Fruit fly (Drosophila melanogaster) whole organism, pupa: ENCODE measurements around the gene RhoGAP18B.
A peak's percentile ranks its signal among the peaks of the same experiment; 100 is the strongest.

Source experiments
- CG10348 ChIP-seq: fragments of 200-800 bp; sonication (Bioruptor generic); IDR thresholded peaks from 2 replicates; pipeline ENCODE4 v1.3.6; 2022; ENCODE audit warnings: missing biosample characterization, missing genetic modification characterization
- CG12605 ChIP-seq: fragments of 200-800 bp; sonication (Bioruptor generic); IDR thresholded peaks from 2 replicates; pipeline ENCODE4 v1.3.6; 2022; ENCODE audit warnings: missing biosample characterization, missing genetic modification characterization
- CG13204 ChIP-seq: fragments of 200-800 bp; sonication (Bioruptor generic); optimal IDR thresholded peaks from 2 replicates; lab custom pipeline; 2018; ENCODE audit warnings: missing biosample characterization, mild to moderate bottlenecking, missing genetic modification characterization, moderate library complexity
- CG14655 ChIP-seq: fragments of 200-800 bp; sonication (Bioruptor generic); optimal IDR thresholded peaks from 3 replicates; lab custom pipeline; 2017; ENCODE audit warnings: mild to moderate bottlenecking, missing biosample characterization, missing genetic modification reagents, missing genetic modification characterization
- CG15710 ChIP-seq: fragments of 200-800 bp; sonication (Bioruptor generic); optimal IDR thresholded peaks from 2 replicates; lab custom pipeline; 2018; ENCODE audit warnings: missing biosample characterization, mild to moderate bottlenecking, missing genetic modification characterization, moderate library complexity
- CG17806 ChIP-seq: fragments of 200-800 bp; sonication (Bioruptor generic); optimal IDR thresholded peaks from 2 replicates; lab custom pipeline; 2018; ENCODE audit warnings: missing biosample characterization, mild to moderate bottlenecking, missing genetic modification characterization, moderate library complexity
- CG32121 ChIP-seq: fragments of 200-800 bp; sonication (Bioruptor generic); IDR thresholded peaks from 2 replicates; pipeline ENCODE4 v1.3.6; 2022; ENCODE audit warnings: missing biosample characterization, missing genetic modification characterization
- CG34367 ChIP-seq: fragments of 200-800 bp; sonication (Bioruptor generic); optimal IDR thresholded peaks from 2 replicates; lab custom pipeline; 2018; ENCODE audit warnings: missing biosample characterization, mild to moderate bottlenecking, missing genetic modification characterization
- CG4496 ChIP-seq: fragments of 200-800 bp; sonication (Bioruptor generic); IDR thresholded peaks from 3 replicates; pipeline ENCODE4 v1.3.6; 2022; ENCODE audit warnings: missing biosample characterization, missing genetic modification characterization
- CG8159 ChIP-seq: fragments of 200-800 bp; sonication (Bioruptor generic); optimal IDR thresholded peaks from 3 replicates; lab custom pipeline; 2018; ENCODE audit warnings: missing biosample characterization, mild to moderate bottlenecking, missing genetic modification characterization, moderate library complexity
- CG8301 ChIP-seq: fragments of 200-800 bp; sonication (Bioruptor generic); optimal IDR thresholded peaks from 2 replicates; lab custom pipeline; 2018; ENCODE audit warnings: missing biosample characterization, mild to moderate bottlenecking, missing genetic modification characterization
- CG9948 ChIP-seq: fragments of 200-800 bp; sonication (Bioruptor generic); optimal IDR thresholded peaks from 2 replicates; lab custom pipeline; 2018; ENCODE audit warnings: missing biosample characterization, mild to moderate bottlenecking, missing genetic modification characterization, moderate library complexity
- D1 ChIP-seq: fragments of 200-800 bp; sonication (Bioruptor generic); optimal IDR thresholded peaks from 2 replicates; lab custom pipeline; 2018; ENCODE audit warnings: missing biosample characterization, mild to moderate bottlenecking, missing genetic modification characterization, moderate library complexity
- EcR ChIP-seq: fragments of 200-800 bp; sonication (Bioruptor generic); optimal IDR thresholded peaks from 3 replicates; lab custom pipeline; 2019; ENCODE audit warnings: missing biosample characterization, missing genetic modification characterization, mild to moderate bottlenecking, moderate library complexity, missing genetic modification reagents
- Ets98B ChIP-seq: fragments of 200-800 bp; sonication (Bioruptor generic); IDR thresholded peaks from 2 replicates; pipeline ENCODE4 v1.3.6; 2022; ENCODE audit warnings: missing biosample characterization, missing genetic modification characterization
- Pif1A ChIP-seq: fragments of 200-800 bp; sonication (Bioruptor generic); optimal IDR thresholded peaks from 3 replicates; lab custom pipeline; 2016; ENCODE audit warnings: missing biosample characterization, missing genetic modification characterization
- Pif1B ChIP-seq: fragments of 200-800 bp; sonication (Bioruptor generic); optimal IDR thresholded peaks from 3 replicates; lab custom pipeline; 2016; ENCODE audit warnings: missing biosample characterization, missing genetic modification characterization
- Snoo ChIP-seq: fragments of 200-800 bp; sonication (Bioruptor generic); optimal IDR thresholded peaks from 3 replicates; lab custom pipeline; 2017; ENCODE audit warnings: missing biosample characterization, mild to moderate bottlenecking, missing genetic modification characterization, inconsistent platforms
- fd96Ca ChIP-seq: fragments of 200-800 bp; sonication (Bioruptor generic); IDR thresholded peaks from 3 replicates; pipeline ENCODE4 v1.3.6; 2022; ENCODE audit warnings: missing biosample characterization, missing genetic modification characterization
- gl ChIP-seq: fragments of 200-800 bp; sonication (Bioruptor generic); optimal IDR thresholded peaks from 2 replicates; lab custom pipeline; 2018; ENCODE audit warnings: missing biosample characterization, mild to moderate bottlenecking, missing genetic modification characterization
- rn ChIP-seq: fragments of 200-800 bp; sonication (Bioruptor generic); IDR thresholded peaks from 2 replicates; pipeline ENCODE4 v1.3.6; 2022; ENCODE audit warnings: missing biosample characterization, missing genetic modification characterization

RhoGAP18B gene

DNA sequence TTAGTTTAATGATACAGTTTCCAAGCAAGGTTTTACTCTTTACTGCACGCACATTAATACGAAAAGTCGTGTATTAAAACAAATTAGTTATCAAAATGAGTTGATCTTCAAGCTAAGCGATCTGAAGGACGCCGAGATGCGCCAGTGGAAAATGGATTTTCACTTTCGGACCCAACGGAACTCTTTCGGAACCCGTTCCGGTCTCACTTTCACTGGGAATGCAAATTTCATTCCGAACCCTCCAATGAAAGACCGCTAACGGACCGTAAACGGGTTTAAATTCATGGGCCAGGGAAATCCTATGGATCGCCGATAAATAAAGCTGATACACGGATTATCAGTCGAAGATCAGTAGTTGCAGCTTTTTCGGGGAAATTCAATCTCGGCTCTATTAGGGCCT, 3.4 kb downstream of the RhoGAP18B start:
- TF ChIP-seq CG15710 (tag; lab: Kevin White, UChicago) = no peak
- no peak for TF ChIP-seq CG10348 (GFP tag; lab: Robert Waterston, UW)
- no peak for TF ChIP-seq CG32121 (GFP tag; lab: Robert Waterston, UW)
- TF ChIP-seq CG8159 (tag; lab: Kevin White, UChicago) = no peak
- TF ChIP-seq CG17806 (tag; lab: Kevin White, UChicago) = no peak
- no peak for TF ChIP-seq Ets98B (GFP tag; lab: Robert Waterston, UW)
- TF ChIP-seq CG9948 (tag; lab: Kevin White, UChicago) = no peak
- no peak for TF ChIP-seq Snoo (tag; lab: Kevin White, UChicago)
- TF ChIP-seq Pif1B (GFP tag; lab: Kevin White, UChicago) = no peak
- no peak for TF ChIP-seq rn (GFP tag; lab: Robert Waterston, UW)
- no peak for TF ChIP-seq Pif1A (GFP tag; lab: Kevin White, UChicago)
- no peak for TF ChIP-seq fd96Ca (GFP tag; lab: Robert Waterston, UW)
- TF ChIP-seq CG14655 (GFP tag; lab: Kevin White, UChicago) = no peak

DNA sequence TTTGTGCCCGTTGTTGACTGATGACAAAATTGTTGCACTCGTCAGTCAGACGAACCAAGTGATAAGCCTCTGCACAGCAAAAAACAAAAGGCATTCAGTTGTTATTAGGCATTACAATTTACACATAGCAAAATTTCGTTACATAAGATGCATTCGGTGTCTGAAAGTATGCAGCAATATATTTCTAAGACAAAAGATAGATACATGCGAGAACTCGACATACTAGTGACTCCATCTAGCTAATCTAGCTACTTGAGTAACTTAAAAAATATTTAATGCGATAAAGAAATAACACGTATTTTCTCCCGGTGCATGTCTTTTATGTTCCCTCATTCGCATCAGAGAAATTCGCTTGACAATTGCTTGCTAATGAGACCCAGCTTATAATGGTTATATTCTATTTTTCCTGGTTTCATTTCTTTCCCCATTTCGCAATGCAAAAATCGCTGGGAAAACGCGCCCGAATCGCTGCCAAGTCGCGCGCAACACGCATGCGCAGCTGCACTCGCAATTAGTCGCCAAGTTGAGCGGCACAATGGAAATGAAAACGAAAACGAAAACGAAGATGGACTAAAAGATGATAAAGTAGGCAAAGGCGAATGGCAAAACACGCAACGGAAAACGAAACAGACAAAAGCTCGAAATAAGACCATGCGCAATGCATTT, 4.5 kb downstream of the RhoGAP18B start:
- TF ChIP-seq gl (tag; lab: Kevin White, UChicago) (peak; percentile 43), Snoo (tag; lab: Kevin White, UChicago) (peak; percentile 49), rn (GFP tag; lab: Robert Waterston, UW) (0 out of 2 replicates have a peak, but pooled peaks have one; percentile 42), CG32121 (GFP tag; lab: Robert Waterston, UW) (peak; percentile 45; the same call in 1 of the 2 replicates), CG15710 (tag; lab: Kevin White, UChicago) (peak; percentile 78), CG10348 (GFP tag; lab: Robert Waterston, UW) (no peak), fd96Ca (GFP tag; lab: Robert Waterston, UW) (peak; percentile 54; the same call in 1 of the 3 replicates), CG34367 (tag; lab: Kevin White, UChicago) (peak; percentile 79), CG13204 (peak; percentile 43), CG9948 (tag; lab: Kevin White, UChicago) (peak; percentile 69), CG12605 (GFP tag; lab: Robert Waterston, UW) (no peak), Ets98B (GFP tag; lab: Robert Waterston, UW) (peak; percentile 36), Pif1A (GFP tag; lab: Kevin White, UChicago) (peak; percentile 86), EcR (GFP tag; lab: Kevin White, UChicago) (no peak), CG8159 (tag; lab: Kevin White, UChicago) (peak; percentile 69), CG14655 (GFP tag; lab: Kevin White, UChicago) (peak; percentile 64), D1 (tag; lab: Kevin White, UChicago) (no peak), CG4496 (GFP tag; lab: Robert Waterston, UW) (peak; percentile 41; the same call in 2 of the 3 replicates), Pif1B (GFP tag; lab: Kevin White, UChicago) (peak; percentile 80), CG8301 (tag; lab: Kevin White, UChicago) (peak; percentile 52), CG17806 (tag; lab: Kevin White, UChicago) (peak; percentile 51)

DNA sequence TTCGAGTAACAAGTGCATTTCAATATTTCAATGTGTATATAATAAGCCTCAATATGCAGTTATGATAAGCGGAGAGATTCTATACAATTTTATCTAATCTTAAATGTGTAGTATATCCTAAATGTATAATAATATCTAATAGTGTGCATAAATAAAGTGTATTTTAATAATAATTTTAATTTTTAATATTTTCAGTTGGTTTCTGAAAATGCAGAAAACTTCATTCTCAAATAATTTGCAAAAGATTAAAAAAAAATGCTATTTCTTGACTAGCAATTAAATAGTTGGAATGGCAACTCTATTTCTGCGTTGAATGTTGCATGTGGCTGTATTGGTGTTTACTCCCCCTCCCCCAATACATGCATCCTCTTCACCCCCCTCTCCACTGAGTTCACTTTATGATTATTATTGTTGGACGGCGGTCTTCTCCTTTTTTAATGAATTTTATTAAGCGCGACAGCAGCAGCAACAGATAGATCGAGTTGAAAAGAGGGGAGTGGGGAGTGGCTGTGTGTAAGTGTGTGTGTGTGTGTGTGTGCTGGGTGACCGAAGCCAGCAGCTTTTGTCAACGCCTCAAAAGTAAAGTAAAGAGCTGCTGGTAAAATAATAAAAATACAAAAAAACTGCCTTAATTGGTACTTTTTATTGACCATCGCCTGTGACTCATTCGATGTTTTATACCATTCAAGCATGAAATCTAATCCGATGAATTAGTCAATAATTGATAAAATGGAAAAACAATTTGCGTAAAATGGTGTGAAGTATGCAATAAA, 6.1 kb downstream of the RhoGAP18B start:
- TF ChIP-seq CG8159 (tag; lab: Kevin White, UChicago) (peak; percentile 69), CG17806 (tag; lab: Kevin White, UChicago) (peak; percentile 7), CG34367 (tag; lab: Kevin White, UChicago) (peak; percentile 32), CG9948 (tag; lab: Kevin White, UChicago) (peak; percentile 44), CG15710 (tag; lab: Kevin White, UChicago) (peak; percentile 52), gl (tag; lab: Kevin White, UChicago) (no peak), D1 (tag; lab: Kevin White, UChicago) (peak; percentile 21), CG13204 (peak; percentile 47), CG8301 (tag; lab: Kevin White, UChicago) (peak; percentile 20), Pif1B (GFP tag; lab: Kevin White, UChicago) (no peak), CG14655 (GFP tag; lab: Kevin White, UChicago) (peak; percentile 40), fd96Ca (GFP tag; lab: Robert Waterston, UW) (no peak)

DNA sequence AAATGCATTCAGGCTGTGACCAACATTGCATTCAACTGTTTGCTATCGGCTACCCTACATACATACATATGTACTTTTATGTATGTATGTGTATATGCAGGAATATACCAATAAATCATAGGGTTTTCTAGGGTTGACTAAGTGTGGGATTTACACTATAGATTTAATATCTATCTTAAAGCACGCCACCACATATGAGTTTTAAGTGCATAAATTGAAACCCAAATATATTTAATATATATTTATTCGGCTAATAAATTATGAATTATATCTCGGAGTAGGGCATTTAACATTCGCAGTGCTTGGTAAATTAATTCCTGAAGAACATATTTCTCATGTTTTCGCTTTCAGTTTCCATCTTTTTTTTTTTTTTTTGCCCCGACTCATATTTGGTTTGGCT, 6.9 kb downstream of the RhoGAP18B start:
- TF ChIP-seq Pif1B (GFP tag; lab: Kevin White, UChicago) (peak; percentile 53), CG8159 (tag; lab: Kevin White, UChicago) (peak; percentile 80), CG14655 (GFP tag; lab: Kevin White, UChicago) (peak; percentile 69), CG15710 (tag; lab: Kevin White, UChicago) (peak; percentile 84), CG8301 (tag; lab: Kevin White, UChicago) (peak; percentile 42), CG9948 (tag; lab: Kevin White, UChicago) (peak; percentile 84), fd96Ca (GFP tag; lab: Robert Waterston, UW) (no peak), rn (GFP tag; lab: Robert Waterston, UW) (no peak), CG34367 (tag; lab: Kevin White, UChicago) (peak; percentile 85), CG12605 (GFP tag; lab: Robert Waterston, UW) (no peak), CG17806 (tag; lab: Kevin White, UChicago) (peak; percentile 66), D1 (tag; lab: Kevin White, UChicago) (peak; percentile 31), Ets98B (GFP tag; lab: Robert Waterston, UW) (peak; percentile 21), Snoo (tag; lab: Kevin White, UChicago) (peak; percentile 80)
